Fruit fly (Drosophila melanogaster) whole organism, embryonic: ENCODE results near the gene CG7646.

ENCODE experiments used
- Atf3 ChIP-seq: fragments of 200-800 bp; sonication (Bioruptor generic); optimal IDR thresholded peaks from 3 replicates; lab custom pipeline; 2016; ENCODE audit warnings: missing biosample characterization, missing genetic modification characterization
- Awh ChIP-seq: fragments of 200-800 bp; sonication (Bioruptor generic); IDR thresholded peaks from 2 replicates; pipeline ENCODE4, ENCODE4 v1.3.6; 2022; ENCODE audit warnings: missing biosample characterization, missing genetic modification characterization
- C15 ChIP-seq: fragments of 200-800 bp; sonication (Bioruptor generic); IDR thresholded peaks from 3 replicates; pipeline ENCODE4 v1.3.6; 2022; ENCODE audit warnings: missing biosample characterization, missing genetic modification characterization
- CG10267 ChIP-seq: fragments of 200-800 bp; sonication (Bioruptor generic); optimal IDR thresholded peaks from 2 replicates; lab custom pipeline; 2018; ENCODE audit warnings: missing biosample characterization, mild to moderate bottlenecking, missing genetic modification characterization, moderate library complexity
- CG10979 ChIP-seq: fragments of 200-800 bp; sonication (Bioruptor generic); optimal IDR thresholded peaks from 2 replicates; lab custom pipeline; 2018; ENCODE audit warnings: missing biosample characterization, mild to moderate bottlenecking, missing genetic modification characterization, moderate library complexity
- CG11085 ChIP-seq: fragments of 200-800 bp; sonication (Bioruptor generic); IDR thresholded peaks from 2 replicates; pipeline ENCODE4 v1.3.6; 2022; ENCODE audit warnings: missing biosample characterization, missing genetic modification characterization
- CG12219 ChIP-seq: fragments of 200-800 bp; sonication (Bioruptor generic); optimal IDR thresholded peaks from 3 replicates; lab custom pipeline; 2018; ENCODE audit warnings: missing biosample characterization, mild to moderate bottlenecking, missing genetic modification characterization
- CG12236 ChIP-seq: fragments of 200-800 bp; sonication (Bioruptor generic); optimal IDR thresholded peaks from 2 replicates; lab custom pipeline; 2016; ENCODE audit warnings: missing biosample characterization, missing genetic modification characterization
- CG12769 ChIP-seq: fragments of 200-800 bp; sonication (Bioruptor generic); optimal IDR thresholded peaks from 2 replicates; lab custom pipeline; 2019; ENCODE audit warnings: missing biosample characterization, mild to moderate bottlenecking, missing genetic modification characterization, moderate library complexity
- CG13296 ChIP-seq: fragments of 200-800 bp; sonication (Bioruptor generic); optimal IDR thresholded peaks from 3 replicates; lab custom pipeline; 2018; ENCODE audit warnings: missing biosample characterization, mild to moderate bottlenecking, missing genetic modification characterization
- CG14667 ChIP-seq: fragments of 200-800 bp; sonication (Bioruptor generic); IDR thresholded peaks from 2 replicates; pipeline ENCODE4 v1.3.6; 2022; ENCODE audit warnings: missing biosample characterization, missing genetic modification characterization
- CG3995 ChIP-seq: fragments of 200-800 bp; sonication (Bioruptor generic); optimal IDR thresholded peaks from 3 replicates; lab custom pipeline; 2016; ENCODE audit warnings: missing biosample characterization, missing genetic modification characterization
- CG4617 ChIP-seq: fragments of 200-800 bp; sonication (Bioruptor generic); optimal IDR thresholded peaks from 3 replicates; lab custom pipeline; 2016; ENCODE audit warnings: missing biosample characterization, missing genetic modification characterization, borderline replicate concordance
- CG4820 ChIP-seq: fragments of 200-800 bp; sonication (Bioruptor generic); optimal IDR thresholded peaks from 3 replicates; lab custom pipeline; 2016; ENCODE audit warnings: missing biosample characterization, missing genetic modification characterization
- CG5180 ChIP-seq: fragments of 200-800 bp; sonication (Bioruptor generic); optimal IDR thresholded peaks from 3 replicates; lab custom pipeline; 2017; ENCODE audit warnings: missing biosample characterization, missing genetic modification characterization, mild to moderate bottlenecking, moderate library complexity, missing genetic modification reagents
- CG5953 ChIP-seq: fragments of 200-800 bp; sonication (Bioruptor generic); IDR thresholded peaks from 2 replicates; pipeline ENCODE4 v1.3.6; 2022; ENCODE audit warnings: missing biosample characterization, missing genetic modification characterization
- CG6254 ChIP-seq: fragments of 200-800 bp; sonication (Bioruptor generic); optimal IDR thresholded peaks from 3 replicates; lab custom pipeline; 2017; ENCODE audit warnings: mild to moderate bottlenecking, missing biosample characterization, missing genetic modification reagents, missing genetic modification characterization
- CG6689 ChIP-seq: fragments of 200-800 bp; sonication (Bioruptor generic); IDR thresholded peaks from 2 replicates; pipeline ENCODE4 v1.3.6; 2022; ENCODE audit warnings: missing biosample characterization, missing genetic modification characterization
- CG9609 ChIP-seq: fragments of 200-800 bp; sonication (Bioruptor generic); optimal IDR thresholded peaks from 3 replicates; lab custom pipeline; 2016; ENCODE audit warnings: missing biosample characterization, missing genetic modification characterization
- D19B ChIP-seq: fragments of 200-800 bp; sonication (Bioruptor generic); optimal IDR thresholded peaks from 2 replicates; lab custom pipeline; 2017; ENCODE audit warnings: missing biosample characterization, mild to moderate bottlenecking, missing genetic modification characterization
- Ets65A ChIP-seq: fragments of 200-800 bp; sonication (Bioruptor generic); peaks from one replicate; lab custom pipeline; 2016; ENCODE audit warnings: missing biosample characterization, missing genetic modification characterization
- Hr51 ChIP-seq, 2 experiments: fragments of 200-800 bp; sonication (Bioruptor generic); optimal IDR thresholded peaks; 2 replicates in 1 of 2; 3 replicates in 1 of 2; lab custom pipeline; 2016 to 2018; ENCODE audit warnings: missing biosample characterization in 2 of 2, missing genetic modification characterization in 2 of 2, mild to moderate bottlenecking in 1 of 2, moderate library complexity in 1 of 2
- Hr78 ChIP-seq, 2 experiments: fragments of 200-800 bp in 1 of 2; fragments of >200 bp in 1 of 2; sonication (Bioruptor generic) in 1 of 2; optimal IDR thresholded peaks; 2 replicates each; lab custom pipeline; 2017 to 2019; ENCODE audit warnings: missing biosample characterization in 2 of 2, missing genetic modification characterization in 2 of 2, mild to moderate bottlenecking in 1 of 2, moderate library complexity in 1 of 2
- Mrtf ChIP-seq: fragments of 200-800 bp; sonication (Bioruptor generic); IDR thresholded peaks from 3 replicates; pipeline ENCODE4 v1.3.6; 2022; ENCODE audit warnings: missing biosample characterization, missing genetic modification characterization
- NK7.1 ChIP-seq: fragments of 200-800 bp; sonication (Bioruptor generic); optimal IDR thresholded peaks from 3 replicates; lab custom pipeline; 2016; ENCODE audit warnings: missing biosample characterization, missing genetic modification characterization
- Nf-YC ChIP-seq: fragments of 200-800 bp; optimal IDR thresholded peaks from 3 replicates; lab custom pipeline; 2019; ENCODE audit warnings: missing biosample characterization, mild to moderate bottlenecking, missing genetic modification characterization, moderate library complexity
- Optix ChIP-seq: fragments of 200-800 bp; sonication (Bioruptor generic); IDR thresholded peaks from 3 replicates; pipeline ENCODE4 v1.3.6; 2022; ENCODE audit warnings: missing biosample characterization, missing genetic modification characterization
- Sry-β ChIP-seq: fragments of 200-800 bp; sonication (Bioruptor generic); optimal IDR thresholded peaks from 2 replicates; lab custom pipeline; 2018; ENCODE audit warnings: missing biosample characterization, mild to moderate bottlenecking, missing genetic modification characterization, moderate library complexity
- TFAM ChIP-seq: fragments of 200-800 bp; sonication (Bioruptor generic); optimal IDR thresholded peaks from 2 replicates; lab custom pipeline; 2017; ENCODE audit warnings: missing biosample characterization, missing genetic modification characterization, inconsistent platforms
- cad ChIP-seq: fragments of >200 bp; optimal IDR thresholded peaks from 2 replicates; lab custom pipeline; 2017; ENCODE audit warnings: missing biosample characterization, missing genetic modification characterization
- caup ChIP-seq: fragments of 200-800 bp; sonication (Bioruptor generic); optimal IDR thresholded peaks from 3 replicates; lab custom pipeline; 2017; ENCODE audit warnings: missing biosample characterization, mild to moderate bottlenecking, missing genetic modification characterization, moderate library complexity; ENCODE audit not compliant: severe bottlenecking
- croc ChIP-seq: fragments of 200-800 bp; sonication (Bioruptor generic); conservative IDR thresholded peaks from 3 replicates; pipeline ENCODE4 v1.3.6; 2022; ENCODE audit warnings: missing biosample characterization, missing genetic modification characterization
- dan ChIP-seq: fragments of 200-800 bp; sonication (Bioruptor generic); IDR thresholded peaks from 2 replicates; pipeline ENCODE4 v1.3.6; 2022; ENCODE audit warnings: missing biosample characterization, missing genetic modification characterization
- exex ChIP-seq: fragments of 200-800 bp; sonication (Bioruptor generic); optimal IDR thresholded peaks from 4 replicates; lab custom pipeline; 2018; ENCODE audit warnings: missing biosample characterization, mild to moderate bottlenecking, missing genetic modification characterization, moderate library complexity
- fd96Cb ChIP-seq: fragments of 200-800 bp; sonication (Bioruptor generic); optimal IDR thresholded peaks from 2 replicates; lab custom pipeline; 2018; ENCODE audit warnings: missing biosample characterization, mild to moderate bottlenecking, missing genetic modification characterization, moderate library complexity
- gro ChIP-seq: fragments of 200-800 bp; sonication (Bioruptor generic); optimal IDR thresholded peaks from 2 replicates; lab custom pipeline; 2016; ENCODE audit warnings: missing biosample characterization, missing genetic modification characterization
- gsb-n ChIP-seq: fragments of 200-800 bp; sonication (Bioruptor generic); optimal IDR thresholded peaks from 3 replicates; lab custom pipeline; 2018; ENCODE audit warnings: missing biosample characterization, mild to moderate bottlenecking, missing genetic modification characterization
- h ChIP-seq: fragments of >200 bp; optimal IDR thresholded peaks from 2 replicates; lab custom pipeline; 2017
- lbe ChIP-seq: fragments of 200-800 bp; sonication (Bioruptor generic); optimal IDR thresholded peaks from 2 replicates; lab custom pipeline; 2016; ENCODE audit warnings: missing biosample characterization, mild to moderate bottlenecking, missing genetic modification characterization
- p53 ChIP-seq: fragments of 200-800 bp; sonication (Bioruptor generic); optimal IDR thresholded peaks from 2 replicates; lab custom pipeline; 2016; ENCODE audit warnings: missing biosample characterization, missing genetic modification characterization
- ranshi ChIP-seq: fragments of 200-800 bp; sonication (Bioruptor generic); IDR thresholded peaks from 2 replicates; pipeline ENCODE4 v1.3.6; 2022; ENCODE audit warnings: missing biosample characterization, missing genetic modification characterization
- run ChIP-seq: fragments of 200-800 bp; sonication (Bioruptor generic); optimal IDR thresholded peaks from 3 replicates; lab custom pipeline; 2018; ENCODE audit warnings: missing biosample characterization, mild to moderate bottlenecking, missing genetic modification characterization
- sd ChIP-seq: fragments of 200-800 bp; sonication (Bioruptor generic); optimal IDR thresholded peaks from 3 replicates; lab custom pipeline; 2018; ENCODE audit warnings: missing biosample characterization, mild to moderate bottlenecking, missing genetic modification characterization, moderate library complexity
- shn ChIP-seq: fragments of 200-800 bp; sonication (Bioruptor generic); optimal IDR thresholded peaks from 3 replicates; lab custom pipeline; 2016; ENCODE audit warnings: missing biosample characterization, missing genetic modification characterization
- sna ChIP-seq: fragments of 200-800 bp; sonication (Bioruptor generic); IDR thresholded peaks from 2 replicates; pipeline ENCODE4 v1.3.6; 2022; ENCODE audit warnings: missing biosample characterization, missing genetic modification characterization; ENCODE audit not compliant: partially characterized antibody
- stwl ChIP-seq: fragments of 200-800 bp; sonication (Bioruptor generic); optimal IDR thresholded peaks from 3 replicates; lab custom pipeline; 2018; ENCODE audit warnings: missing biosample characterization, mild to moderate bottlenecking, missing genetic modification characterization, moderate library complexity
- tna ChIP-seq: fragments of 200-800 bp; sonication (Bioruptor generic); IDR thresholded peaks from 2 replicates; pipeline ENCODE4 v1.3.6; 2022; ENCODE audit warnings: missing biosample characterization, missing genetic modification characterization; ENCODE audit not compliant: partially characterized antibody
- trh ChIP-seq: fragments of 200-800 bp; sonication (Bioruptor generic); optimal IDR thresholded peaks from 2 replicates; lab custom pipeline; 2016; ENCODE audit warnings: missing biosample characterization, missing genetic modification characterization
- twi ChIP-seq: fragments of 200-800 bp; optimal IDR thresholded peaks from 2 replicates; lab custom pipeline; 2019; ENCODE audit warnings: missing biosample characterization, mild to moderate bottlenecking, missing genetic modification characterization, moderate library complexity

The CG7646 gene

dm6 chr3L:20002482-20003234 lies 11.0 kb downstream of the CG7646 start, which contains the start of gene CG7668 (continued):
- TF ChIP-seq lbe (GFP tag; lab: Kevin White, UChicago): peak; percentile 88
- TF ChIP-seq CG14667 (GFP tag; lab: Robert Waterston, UW): no peak
- no peak for TF ChIP-seq Optix (GFP tag; lab: Robert Waterston, UW)
- peak; percentile 87 for TF ChIP-seq gsb-n (tag; lab: Kevin White, UChicago)
- no peak for TF ChIP-seq dan (GFP tag; lab: Robert Waterston, UW)
- TF ChIP-seq exex (tag; lab: Kevin White, UChicago): peak; percentile 71
- TF ChIP-seq C15 (GFP tag; lab: Robert Waterston, UW): peak; percentile 79; the same call in 1 of the 3 replicates
- TF ChIP-seq D19B: peak; percentile 99
- TF ChIP-seq run (tag; lab: Kevin White, UChicago): peak; percentile 85
- peak; percentile 74 for TF ChIP-seq croc (GFP tag; lab: Robert Waterston, UW)
- TF ChIP-seq cad (GFP tag; lab: Kevin White, UChicago): no peak
- peak; percentile 83 for TF ChIP-seq Nf-YC (tag; lab: Kevin White, UChicago)
- TF ChIP-seq Sry-β (GFP tag; lab: Kevin White, UChicago): peak; percentile 40
- TF ChIP-seq fd96Cb: peak; percentile 87
- TF ChIP-seq sna (GFP tag; lab: Robert Waterston, UW): peak; percentile 43
- TF ChIP-seq Hr78 (GFP tag; optimal IDR thresholded peaks at IDR 0.05; lab: Kevin White, UChicago): no peak
- TF ChIP-seq CG9609 (GFP tag; lab: Kevin White, UChicago): peak; percentile 74
- no peak for TF ChIP-seq h
- peak; percentile 79 for TF ChIP-seq Atf3 (GFP tag; lab: Kevin White, UChicago)
- peak; percentile 74 for TF ChIP-seq p53
- peak; percentile 86 for TF ChIP-seq CG4820 (GFP tag; lab: Kevin White, UChicago)
- TF ChIP-seq CG12236 (GFP tag; lab: Kevin White, UChicago): peak; percentile 83
- TF ChIP-seq CG5180 (GFP tag; lab: Kevin White, UChicago): peak; percentile 78
- TF ChIP-seq CG4617 (GFP tag; lab: Kevin White, UChicago): peak; percentile 85
- peak; percentile 88 for TF ChIP-seq gro (GFP tag; lab: Kevin White, UChicago)
- peak; percentile 78 for TF ChIP-seq stwl (tag; lab: Kevin White, UChicago)
- peak; percentile 83; the same call in 2 of the 3 replicates for TF ChIP-seq Mrtf (GFP tag; lab: Robert Waterston, UW)
- TF ChIP-seq CG12769 (tag; lab: Kevin White, UChicago): peak; percentile 89
- TF ChIP-seq Awh (GFP tag; lab: Robert Waterston, UW): no peak
- TF ChIP-seq CG12219 (GFP tag; lab: Kevin White, UChicago): peak; percentile 87
- TF ChIP-seq CG10267 (tag; lab: Kevin White, UChicago): peak; percentile 88
- peak; percentile 88 for TF ChIP-seq CG6689 (GFP tag; lab: Robert Waterston, UW)
- peak; percentile 82 for TF ChIP-seq trh
- peak; percentile 83 for TF ChIP-seq shn (GFP tag; lab: Kevin White, UChicago)
- peak; percentile 91 for TF ChIP-seq caup (GFP tag; lab: Kevin White, UChicago)
- peak; percentile 82 for TF ChIP-seq CG5953 (GFP tag; lab: Robert Waterston, UW)
- TF ChIP-seq ranshi: peak; percentile 91; the same call in 1 of the 2 replicates
- no peak for TF ChIP-seq tna (GFP tag; lab: Robert Waterston, UW)
- TF ChIP-seq CG10979 (tag; lab: Kevin White, UChicago): peak; percentile 91
- peak; percentile 34 for TF ChIP-seq TFAM
- TF ChIP-seq twi (tag; lab: Kevin White, UChicago): peak; percentile 83
- TF ChIP-seq CG6254: peak; percentile 79
- peak; percentile 92 for TF ChIP-seq CG13296 (GFP tag; lab: Kevin White, UChicago)
- peak; percentile 64 for TF ChIP-seq sd
- TF ChIP-seq NK7.1 (GFP tag; lab: Kevin White, UChicago): peak; percentile 74
- TF ChIP-seq CG11085 (GFP tag; lab: Robert Waterston, UW): peak; percentile 86
- peak; percentile 77 to 92 for TF ChIP-seq Hr51 (GFP tag; optimal IDR thresholded peaks at IDR 0.05; lab: Kevin White, UChicago)
- TF ChIP-seq Ets65A (GFP tag; lab: Kevin White, UChicago): peak; percentile 97
- peak; percentile 57 for TF ChIP-seq CG3995 (GFP tag; lab: Kevin White, UChicago)
